Worm (Caenorhabditis elegans) whole organism, early embryonic: ENCODE measurements around the gene msp-78.
"Not testable (repeated sequence)": the region's sequence is repeated elsewhere in the genome, so short reads cannot be mapped to it uniquely, and the experiment has no call there.

Experiments
- B0310.2 ChIP-seq: sonication (generic microtip); optimal IDR thresholded peaks from 2 replicates; lab custom pipeline; 2016; ENCODE audit warnings: mild to moderate bottlenecking, missing genetic modification characterization, missing compliant biosample characterization
- F13C5.2 ChIP-seq: sonication (generic microtip); optimal IDR thresholded peaks from 2 replicates; lab custom pipeline; 2017; ENCODE audit warnings: mild to moderate bottlenecking, missing genetic modification characterization, inconsistent platforms, missing compliant biosample characterization
- aly-1 ChIP-seq: sonication (generic microtip); optimal IDR thresholded peaks from 2 replicates; lab custom pipeline; 2016; ENCODE audit warnings: missing genetic modification characterization, missing compliant biosample characterization
- ama-1 ChIP-seq: fragments of 150-350 bp; optimal IDR thresholded peaks from 2 replicates; lab custom pipeline; 2014
- ceh-13 ChIP-seq: fragments of 200-800 bp; sonication (Bioruptor generic); optimal IDR thresholded peaks from 2 replicates; lab custom pipeline; 2018; ENCODE audit warnings: mild to moderate bottlenecking, missing genetic modification characterization, missing compliant biosample characterization
- ceh-36 ChIP-seq: sonication (generic microtip); optimal IDR thresholded peaks from 2 replicates; lab custom pipeline; 2016; ENCODE audit warnings: missing genetic modification characterization, inconsistent platforms, missing compliant biosample characterization
- ets-7 ChIP-seq: sonication (generic microtip); optimal IDR thresholded peaks from 2 replicates; lab custom pipeline; 2016; ENCODE audit warnings: missing genotype, missing genetic modification characterization, missing compliant biosample characterization
- flt-1 ChIP-seq: fragments of 200-800 bp; sonication (Bioruptor generic); IDR thresholded peaks from 2 replicates; pipeline ENCODE4 v1.3.6; 2022; ENCODE audit warnings: missing genetic modification characterization, missing compliant biosample characterization
- hmbx-1 ChIP-seq: sonication (generic microtip); optimal IDR thresholded peaks from 2 replicates; lab custom pipeline; 2016; ENCODE audit warnings: mild to moderate bottlenecking, missing genetic modification characterization, missing compliant biosample characterization
- hmg-4 ChIP-seq: fragments of 200-800 bp; sonication (Bioruptor generic); optimal IDR thresholded peaks from 2 replicates; lab custom pipeline; 2018; ENCODE audit warnings: mild to moderate bottlenecking, missing genetic modification characterization, missing compliant biosample characterization
- hnd-1 ChIP-seq: sonication (generic microtip); optimal IDR thresholded peaks from 2 replicates; lab custom pipeline; 2016; ENCODE audit warnings: missing genetic modification characterization, missing compliant biosample characterization
- pes-1 ChIP-seq: fragments of 200-800 bp; sonication (Bioruptor generic); IDR thresholded peaks from 2 replicates; pipeline ENCODE4 v1.3.6; 2022; ENCODE audit warnings: missing genetic modification reagents, missing genetic modification characterization, missing compliant biosample characterization
- scrt-1 ChIP-seq: fragments of 200-800 bp; sonication (Bioruptor generic); IDR thresholded peaks from 2 replicates; pipeline ENCODE4 v1.3.6; 2022; ENCODE audit warnings: missing genetic modification characterization, missing compliant biosample characterization
- sea-1 ChIP-seq: fragments of 200-800 bp; sonication (Bioruptor generic); conservative IDR thresholded peaks from 2 replicates; pipeline ENCODE4 v1.3.6; 2022; ENCODE audit warnings: missing genetic modification characterization, missing compliant biosample characterization
- tbx-11 ChIP-seq: fragments of 200-800 bp; sonication (Bioruptor generic); IDR thresholded peaks from 2 replicates; pipeline ENCODE4 v1.3.6; 2022; ENCODE audit warnings: missing genetic modification characterization, missing compliant biosample characterization
- tbx-37 ChIP-seq: fragments of 200-800 bp; sonication (Bioruptor generic); conservative IDR thresholded peaks from 2 replicates; pipeline ENCODE4 v1.3.6; 2022; ENCODE audit warnings: missing genetic modification reagents, missing genetic modification characterization, missing compliant biosample characterization
- tra-4 ChIP-seq: sonication (generic microtip); optimal IDR thresholded peaks from 2 replicates; lab custom pipeline; 2017; ENCODE audit warnings: missing genetic modification characterization, missing compliant biosample characterization

Gene msp-78

ce11 chrIV:9734861-9735260, 35.0 kb upstream of the msp-78 start:
- TF ChIP-seq ceh-13 (GFP tag; lab: Kevin White, UChicago) = no peak
- TF ChIP-seq B0310.2 = no peak
- no peak for TF ChIP-seq F13C5.2 (tag; lab: Kevin White, UChicago)
- TF ChIP-seq aly-1 (tag; lab: Kevin White, UChicago) = no peak
- TF ChIP-seq tbx-11 = no peak
- TF ChIP-seq hmg-4 (GFP tag; lab: Kevin White, UChicago) = no peak
- no peak for TF ChIP-seq scrt-1
- TF ChIP-seq hmbx-1 = no peak
- TF ChIP-seq ceh-36 = no peak
- no peak for TF ChIP-seq sea-1 (GFP tag; lab: Robert Waterston, UW)
- TF ChIP-seq pes-1 (GFP tag; lab: Robert Waterston, UW) = no peak
- no peak for TF ChIP-seq tbx-37 (GFP tag; lab: Robert Waterston, UW)
- no peak for TF ChIP-seq tra-4 (tag; lab: Kevin White, UChicago)
- no peak for TF ChIP-seq hnd-1 (tag; lab: Kevin White, UChicago)
- no peak for TF ChIP-seq ama-1 (lab: Kevin White, UChicago)
- no peak for TF ChIP-seq flt-1 (GFP tag; lab: Robert Waterston, UW)
- TF ChIP-seq ets-7 (tag; lab: Kevin White, UChicago) = no peak

- no peak for TF ChIP-seq flt-1 (GFP tag; lab: Robert Waterston, UW)
- TF ChIP-seq sea-1 (GFP tag; lab: Robert Waterston, UW) = no peak
- TF ChIP-seq scrt-1 = no peak
- TF ChIP-seq hmbx-1 = no peak
- TF ChIP-seq aly-1 (tag; lab: Kevin White, UChicago) = no peak
Measured at ce11 chrIV:9735750-9736149, 34.1 kb upstream of the msp-78 start.

DNA sequence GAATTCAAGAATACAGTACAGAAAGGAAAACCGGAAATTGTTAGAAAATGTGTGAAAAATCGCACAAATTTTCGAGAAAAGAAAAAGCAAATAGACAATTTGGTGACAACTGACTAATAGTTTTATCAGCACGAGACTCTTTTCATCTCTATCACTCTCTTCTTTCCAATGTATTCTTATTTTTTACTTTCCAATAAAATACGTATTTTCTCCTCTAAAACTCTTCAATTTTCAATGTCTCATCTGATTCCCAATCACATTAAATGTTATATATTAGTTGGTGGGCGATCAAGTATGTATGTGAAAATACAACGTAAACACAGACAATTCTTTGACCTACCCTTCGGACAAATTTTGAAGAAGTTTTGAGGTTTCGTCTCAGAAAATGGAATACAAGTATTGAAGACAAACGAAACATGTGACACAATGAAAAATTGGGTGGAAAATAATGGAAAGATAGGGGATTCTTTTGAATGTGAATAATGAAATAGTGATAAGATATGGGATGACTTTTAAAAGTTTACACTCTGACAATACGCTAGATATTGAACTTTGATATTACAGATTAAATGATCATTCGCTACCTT, 32.5 kb upstream of the msp-78 start, which contains the start of gene cka-1:
TSS of gene cka-1 (minus strand) at position 418 of the 587 bp plus-strand sequence.
- TF ChIP-seq F13C5.2 (tag; lab: Kevin White, UChicago) = no peak
- TF ChIP-seq tra-4 (tag; lab: Kevin White, UChicago) = no peak
- TF ChIP-seq hmg-4 (GFP tag; lab: Kevin White, UChicago) = no peak
- TF ChIP-seq aly-1 (tag; lab: Kevin White, UChicago) = no peak
- TF ChIP-seq hnd-1 (tag; lab: Kevin White, UChicago) = no peak
- no peak for TF ChIP-seq scrt-1
- no peak for TF ChIP-seq pes-1 (GFP tag; lab: Robert Waterston, UW)
- TF ChIP-seq hmbx-1 = no peak
- no peak for TF ChIP-seq ets-7 (tag; lab: Kevin White, UChicago)
- no peak for TF ChIP-seq ama-1 (lab: Kevin White, UChicago)

DNA sequence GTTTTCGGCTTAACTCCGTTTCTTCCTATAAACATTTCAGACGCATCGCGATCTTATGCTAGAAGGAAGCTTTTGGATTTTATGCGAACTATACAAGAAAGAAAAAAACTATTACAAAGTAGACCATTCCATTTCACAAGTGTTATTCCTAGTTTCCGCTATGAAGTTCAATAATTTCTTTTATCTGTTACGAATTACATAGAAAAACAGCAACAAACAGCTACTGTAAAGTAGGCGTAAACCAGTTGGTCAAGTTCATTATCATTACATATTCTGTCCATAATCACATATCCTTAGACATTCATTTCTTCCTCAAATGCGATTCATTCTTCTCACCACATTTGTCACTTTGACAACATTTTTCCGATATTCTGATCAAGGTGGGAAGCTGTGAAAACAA, 31.7 kb upstream of the msp-78 start, which contains the start of gene C28D4.10:
TSS of gene C28D4.10 (plus strand) at position 301 of the 400 bp plus-strand sequence.
- TF ChIP-seq F13C5.2 (tag; lab: Kevin White, UChicago) = no peak
- no peak for TF ChIP-seq B0310.2
- no peak for TF ChIP-seq tbx-11
- TF ChIP-seq ama-1 (lab: Kevin White, UChicago) = no peak
- no peak for TF ChIP-seq hnd-1 (tag; lab: Kevin White, UChicago)
- no peak for TF ChIP-seq ceh-13 (GFP tag; lab: Kevin White, UChicago)
- TF ChIP-seq pes-1 (GFP tag; lab: Robert Waterston, UW) = no peak
- no peak for TF ChIP-seq ets-7 (tag; lab: Kevin White, UChicago)
- TF ChIP-seq hmbx-1 = no peak
- TF ChIP-seq ceh-36 = no peak
- TF ChIP-seq sea-1 (GFP tag; lab: Robert Waterston, UW) = no peak
- no peak for TF ChIP-seq flt-1 (GFP tag; lab: Robert Waterston, UW)
- no peak for TF ChIP-seq tra-4 (tag; lab: Kevin White, UChicago)
- no peak for TF ChIP-seq scrt-1
- TF ChIP-seq hmg-4 (GFP tag; lab: Kevin White, UChicago) = no peak
- no peak for TF ChIP-seq aly-1 (tag; lab: Kevin White, UChicago)
- TF ChIP-seq tbx-37 (GFP tag; lab: Robert Waterston, UW) = no peak

ce11 chrIV:9739001-9739400, 30.8 kb upstream of the msp-78 start:
- no peak for TF ChIP-seq tra-4 (tag; lab: Kevin White, UChicago)
- no peak for TF ChIP-seq sea-1 (GFP tag; lab: Robert Waterston, UW)
- no peak for TF ChIP-seq scrt-1
- no peak for TF ChIP-seq tbx-11
- TF ChIP-seq ets-7 (tag; lab: Kevin White, UChicago) = no peak
- TF ChIP-seq B0310.2 = no peak
- TF ChIP-seq flt-1 (GFP tag; lab: Robert Waterston, UW) = no peak

DNA sequence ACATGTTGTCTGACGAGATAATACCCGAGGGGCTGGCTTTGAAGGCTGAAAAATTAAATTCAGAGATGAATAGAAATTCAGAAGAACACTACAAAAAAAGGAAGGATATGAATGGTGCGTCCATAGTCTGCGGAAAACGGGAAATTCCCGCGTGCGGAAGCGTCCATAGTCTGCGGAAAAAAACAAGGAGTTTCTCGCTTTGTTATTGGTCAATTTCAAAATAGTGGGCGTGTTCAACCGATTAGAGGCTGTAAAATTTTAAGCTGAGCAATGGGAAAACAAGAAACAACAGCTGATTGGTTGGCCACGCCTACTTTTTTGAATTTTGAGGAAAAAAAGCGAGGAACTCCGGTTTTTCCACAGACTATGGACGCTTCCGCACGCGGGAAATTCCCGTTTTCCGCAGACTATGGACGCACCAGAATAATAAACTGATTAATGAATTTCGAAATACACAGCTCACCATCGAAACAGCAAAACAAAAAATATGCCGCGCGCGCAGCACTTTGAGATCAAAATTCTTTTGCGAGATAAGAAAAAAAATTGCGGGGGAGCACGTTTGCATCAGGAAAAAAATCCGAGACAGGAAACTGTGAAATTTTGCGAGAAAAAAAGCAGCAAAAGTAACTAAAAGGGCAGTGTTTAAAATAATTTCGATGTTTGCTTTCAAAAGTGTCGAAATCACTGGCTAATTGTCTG, 28.8 kb upstream of the msp-78 start, which contains the start of gene gln-6:
TSS of gene gln-6 (minus strand) at position 51 of the 699 bp plus-strand sequence.
- not testable (repeated sequence) for TF ChIP-seq aly-1 (tag; lab: Kevin White, UChicago); ama-1 (lab: Kevin White, UChicago); tbx-11

- TF ChIP-seq ets-7 (tag; lab: Kevin White, UChicago) = no peak
- TF ChIP-seq ceh-36 = no peak
- no peak for TF ChIP-seq aly-1 (tag; lab: Kevin White, UChicago)
- TF ChIP-seq tbx-11 = no peak
Measured at ce11 chrIV:9742883-9743282, 27.0 kb upstream of the msp-78 start, which contains the start of gene C28D4.7. Gene C28D4.7 (minus strand): TSS chrIV:9743147.

ce11 chrIV:9744905-9745304, 24.9 kb upstream of the msp-78 start, which contains the start of gene C28D4.4:
Gene C28D4.4 (minus strand): TSS chrIV:9745005.
- no peak for TF ChIP-seq B0310.2
- TF ChIP-seq ets-7 (tag; lab: Kevin White, UChicago) = no peak
- no peak for TF ChIP-seq tbx-11
- no peak for TF ChIP-seq ceh-36
- no peak for TF ChIP-seq hnd-1 (tag; lab: Kevin White, UChicago)
- TF ChIP-seq sea-1 (GFP tag; lab: Robert Waterston, UW) = no peak
- TF ChIP-seq F13C5.2 (tag; lab: Kevin White, UChicago) = no peak
- TF ChIP-seq hmg-4 (GFP tag; lab: Kevin White, UChicago) = no peak
- TF ChIP-seq hmbx-1 = no peak
- no peak for TF ChIP-seq pes-1 (GFP tag; lab: Robert Waterston, UW)
- TF ChIP-seq tbx-37 (GFP tag; lab: Robert Waterston, UW) = no peak
- TF ChIP-seq aly-1 (tag; lab: Kevin White, UChicago) = no peak
- no peak for TF ChIP-seq ama-1 (lab: Kevin White, UChicago)
- no peak for TF ChIP-seq ceh-13 (GFP tag; lab: Kevin White, UChicago)
- no peak for TF ChIP-seq flt-1 (GFP tag; lab: Robert Waterston, UW)
- TF ChIP-seq tra-4 (tag; lab: Kevin White, UChicago) = no peak
- no peak for TF ChIP-seq scrt-1
